Worm (Caenorhabditis elegans) whole organism, midembryonic: Measurements from ENCODE around the gene ceh-75.

Source experiments
- T22C8.4 ChIP-seq: fragments of 200-800 bp; sonication (Bioruptor generic); IDR thresholded peaks from 2 replicates; pipeline ENCODE4 v1.3.6; 2022; ENCODE audit warnings: missing genetic modification characterization, missing compliant biosample characterization
- cog-1 ChIP-seq: sonication (generic microtip); optimal IDR thresholded peaks from 2 replicates; lab custom pipeline; 2016; ENCODE audit warnings: missing genetic modification characterization, missing compliant biosample characterization
- flt-1 ChIP-seq: fragments of 200-800 bp; sonication (Bioruptor generic); IDR thresholded peaks from 2 replicates; pipeline ENCODE4 v1.3.6; 2022; ENCODE audit warnings: missing genetic modification characterization, missing compliant biosample characterization
- klf-2 ChIP-seq: fragments of 200-800 bp; sonication (Bioruptor generic); conservative IDR thresholded peaks from 2 replicates; pipeline ENCODE4 v1.3.6; 2022; ENCODE audit warnings: missing genetic modification reagents, missing genetic modification characterization, missing compliant biosample characterization
- med-1 ChIP-seq: sonication (generic microtip); optimal IDR thresholded peaks from 2 replicates; lab custom pipeline; 2017; ENCODE audit warnings: missing genetic modification characterization, mild to moderate bottlenecking, missing compliant biosample characterization, antibody characterized with exemption, missing genetic modification reagents; ENCODE audit not compliant: insufficient read depth
- ref-1 ChIP-seq: fragments of 200-800 bp; sonication (Bioruptor generic); conservative IDR thresholded peaks from 2 replicates; pipeline ENCODE4 v1.3.6; 2022; ENCODE audit warnings: missing genetic modification reagents, missing genetic modification characterization, missing compliant biosample characterization
- tab-1 ChIP-seq: fragments of 200-800 bp; sonication (Bioruptor generic); IDR thresholded peaks from 2 replicates; pipeline ENCODE4 v1.3.6; 2022; ENCODE audit warnings: missing genetic modification characterization, missing compliant biosample characterization
- ztf-23 ChIP-seq: fragments of 200-800 bp; sonication (Bioruptor generic); IDR thresholded peaks from 2 replicates; pipeline ENCODE4 v1.3.6; 2022; ENCODE audit warnings: missing genetic modification reagents, missing genetic modification characterization, missing compliant biosample characterization
- ztf-29 ChIP-seq: fragments of 200-800 bp; sonication (Bioruptor generic); IDR thresholded peaks from 2 replicates; pipeline ENCODE4 v1.3.6; 2022; ENCODE audit warnings: missing genetic modification reagents, missing genetic modification characterization, missing compliant biosample characterization

ceh-75 gene

DNA sequence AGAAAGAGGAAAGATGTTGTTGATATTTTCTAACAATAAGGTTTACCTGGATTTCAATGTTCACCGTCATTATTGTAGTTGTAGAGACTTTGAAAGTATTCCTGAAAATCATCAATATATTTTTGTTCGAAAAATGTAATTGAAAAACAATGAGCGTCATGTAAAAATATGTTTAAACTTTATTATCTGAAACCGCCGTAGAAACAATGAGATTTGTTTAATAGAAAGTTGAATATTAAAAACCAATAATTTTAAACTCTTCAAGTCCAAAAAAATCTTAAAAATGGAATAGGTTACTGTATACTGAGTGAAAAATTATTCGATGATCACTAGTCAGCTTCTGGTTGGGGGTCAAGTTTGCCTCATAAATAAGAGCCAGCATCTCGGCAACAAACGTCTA is 37.1 kb downstream of the ceh-75 start, which contains the start of gene anmt-3:
Gene anmt-3, minus strand, starts transcription at position 101 of the 400 bp plus-strand sequence.
- TF ChIP-seq ztf-29 (GFP tag; lab: Robert Waterston, UW): no peak
- TF ChIP-seq ztf-23 (GFP tag; lab: Robert Waterston, UW): no peak
- no peak for TF ChIP-seq klf-2 (GFP tag; lab: Robert Waterston, UW)
- TF ChIP-seq flt-1 (GFP tag; lab: Robert Waterston, UW): no peak
- no peak for TF ChIP-seq med-1 (GFP tag; lab: Kevin White, UChicago)
- TF ChIP-seq ref-1 (GFP tag; lab: Robert Waterston, UW): no peak
- TF ChIP-seq T22C8.4 (GFP tag; lab: Robert Waterston, UW): no peak
- no peak for TF ChIP-seq cog-1
- no peak for TF ChIP-seq tab-1

DNA sequence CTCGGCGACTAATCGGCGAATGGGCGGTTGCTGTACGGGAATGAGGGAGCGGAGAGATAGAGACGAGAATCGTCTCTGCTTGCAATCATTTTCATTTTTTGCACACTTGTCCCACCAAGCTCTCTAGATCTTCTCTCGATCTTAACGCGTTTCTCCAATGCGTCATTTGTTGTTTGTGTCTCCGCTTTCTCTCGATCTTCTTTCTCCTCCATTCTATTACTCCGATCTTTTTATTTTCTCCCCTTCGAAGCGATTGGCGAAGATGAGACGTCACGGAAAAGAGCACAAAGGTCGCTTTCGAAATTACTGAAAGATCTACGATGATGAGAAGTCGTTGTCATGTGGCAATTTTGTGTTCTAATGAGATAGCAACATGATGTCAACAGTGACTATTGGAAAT is 37.5 kb downstream of the ceh-75 start:
- TF ChIP-seq ztf-23 (GFP tag; lab: Robert Waterston, UW) (no peak), tab-1 (no peak), cog-1 (no peak), med-1 (GFP tag; lab: Kevin White, UChicago) (no peak), klf-2 (GFP tag; lab: Robert Waterston, UW) (no peak), T22C8.4 (GFP tag; lab: Robert Waterston, UW) (no peak)

DNA sequence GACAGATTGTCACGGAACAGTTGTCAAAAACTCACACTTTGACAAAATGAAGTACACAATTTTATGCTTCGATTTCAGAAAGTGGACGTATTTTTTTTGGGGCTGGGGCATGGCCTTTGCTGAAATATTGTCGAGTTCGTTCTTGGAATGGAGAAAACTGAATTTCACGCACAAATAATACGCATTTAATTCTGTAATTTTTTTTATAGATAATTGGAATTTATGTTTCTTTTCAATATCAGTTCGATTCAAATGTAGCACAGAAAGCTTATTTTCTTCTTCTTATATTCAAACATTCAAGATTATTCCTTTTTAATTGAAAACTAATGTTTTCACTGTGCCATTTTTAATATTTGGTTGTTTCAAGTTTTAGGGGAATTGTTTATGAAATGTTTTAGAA is 39.2 kb downstream of the ceh-75 start, which contains the start of gene T07C12.10:
Gene T07C12.10, minus strand, starts transcription at position 101 of the 400 bp plus-strand sequence.
- TF ChIP-seq tab-1 (no peak), ref-1 (GFP tag; lab: Robert Waterston, UW) (no peak), ztf-29 (GFP tag; lab: Robert Waterston, UW) (no peak), med-1 (GFP tag; lab: Kevin White, UChicago) (no peak), cog-1 (no peak), T22C8.4 (GFP tag; lab: Robert Waterston, UW) (no peak), ztf-23 (GFP tag; lab: Robert Waterston, UW) (no peak)

ce11 chrV:9962394-9962793 is 41.3 kb downstream of the ceh-75 start, which contains the start of gene madf-4:
madf-4 (minus strand) TSS chrV:9962494.
- TF ChIP-seq ztf-23 (GFP tag; lab: Robert Waterston, UW): no peak
- TF ChIP-seq cog-1: no peak
- no peak for TF ChIP-seq tab-1
- TF ChIP-seq ztf-29 (GFP tag; lab: Robert Waterston, UW): no peak
- TF ChIP-seq med-1 (GFP tag; lab: Kevin White, UChicago): no peak
- no peak for TF ChIP-seq klf-2 (GFP tag; lab: Robert Waterston, UW)
- no peak for TF ChIP-seq flt-1 (GFP tag; lab: Robert Waterston, UW)
- TF ChIP-seq T22C8.4 (GFP tag; lab: Robert Waterston, UW): no peak
- TF ChIP-seq ref-1 (GFP tag; lab: Robert Waterston, UW): no peak

ce11 chrV:9962916-9963315 is 41.8 kb downstream of the ceh-75 start:
- TF ChIP-seq ref-1 (GFP tag; lab: Robert Waterston, UW): no peak
- TF ChIP-seq cog-1: no peak
- TF ChIP-seq med-1 (GFP tag; lab: Kevin White, UChicago): no peak
- 0 out of 2 replicates have a peak, but pooled peaks have one; percentile 9 for TF ChIP-seq flt-1 (GFP tag; lab: Robert Waterston, UW)
- no peak for TF ChIP-seq klf-2 (GFP tag; lab: Robert Waterston, UW)

- no peak for TF ChIP-seq ztf-23 (GFP tag; lab: Robert Waterston, UW)
- TF ChIP-seq tab-1: no peak
- no peak for TF ChIP-seq med-1 (GFP tag; lab: Kevin White, UChicago)
- no peak for TF ChIP-seq klf-2 (GFP tag; lab: Robert Waterston, UW)
- TF ChIP-seq ref-1 (GFP tag; lab: Robert Waterston, UW): no peak
- TF ChIP-seq T22C8.4 (GFP tag; lab: Robert Waterston, UW): no peak
- TF ChIP-seq ztf-29 (GFP tag; lab: Robert Waterston, UW): no peak
- no peak for TF ChIP-seq cog-1
- no peak for TF ChIP-seq flt-1 (GFP tag; lab: Robert Waterston, UW)
Measured at ce11 chrV:9964152-9964785, 43.1 kb downstream of the ceh-75 start.

ce11 chrV:9965891-9966290 is 44.8 kb downstream of the ceh-75 start:
- TF ChIP-seq ref-1 (GFP tag; lab: Robert Waterston, UW): no peak

DNA sequence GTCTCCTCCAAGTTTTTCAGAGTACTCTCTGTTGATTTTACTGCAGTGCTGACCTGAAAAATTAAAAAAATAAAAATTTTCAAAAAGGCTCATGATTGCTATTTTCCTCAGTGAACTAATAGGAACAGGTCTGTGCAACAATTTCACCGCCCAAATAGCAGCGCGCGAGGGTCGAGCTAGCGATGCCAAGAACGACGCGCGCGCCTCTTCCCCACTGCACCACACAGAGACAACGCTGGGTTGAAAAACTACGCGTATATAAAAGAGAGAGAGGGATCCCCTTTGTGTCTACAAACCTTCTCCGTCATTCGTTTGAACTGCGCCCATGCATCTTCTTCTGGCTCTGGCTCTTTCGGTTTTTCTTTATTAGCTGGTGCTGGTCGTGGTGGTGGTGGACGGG is 49.0 kb downstream of the ceh-75 start:
- peak; percentile 88 for TF ChIP-seq ztf-29 (GFP tag; lab: Robert Waterston, UW)
- TF ChIP-seq ref-1 (GFP tag; lab: Robert Waterston, UW): peak; percentile 87
- peak; percentile 85 for TF ChIP-seq cog-1
- TF ChIP-seq T22C8.4 (GFP tag; lab: Robert Waterston, UW): peak; percentile 92
- peak; percentile 95 for TF ChIP-seq klf-2 (GFP tag; lab: Robert Waterston, UW)
- peak; percentile 96 for TF ChIP-seq tab-1
- peak; percentile 97 for TF ChIP-seq flt-1 (GFP tag; lab: Robert Waterston, UW)
- TF ChIP-seq ztf-23 (GFP tag; lab: Robert Waterston, UW): peak; percentile 97
- TF ChIP-seq med-1 (GFP tag; lab: Kevin White, UChicago): peak; percentile 70
